Worm (Caenorhabditis elegans) whole organism, L3 larva: ENCODE measurements around the gene F11A5.5.

Source experiments
- R02D3.7 ChIP-seq: fragments of 150-350 bp; optimal IDR thresholded peaks from 2 replicates; lab custom pipeline; 2014; ENCODE audit warnings: missing biosample characterization, missing genetic modification characterization
- ZK546.5 ChIP-seq: sonication (generic microtip); optimal IDR thresholded peaks from 2 replicates; lab custom pipeline; 2017; ENCODE audit warnings: missing biosample characterization, missing genetic modification characterization
- ama-1 ChIP-seq: fragments of 150-350 bp; optimal IDR thresholded peaks from 2 replicates; lab custom pipeline; 2018
- ceh-16 ChIP-seq: sonication (generic microtip); optimal IDR thresholded peaks from 2 replicates; lab custom pipeline; 2017; ENCODE audit warnings: missing biosample characterization, missing genetic modification characterization
- ceh-28 ChIP-seq: fragments of 150-350 bp; optimal IDR thresholded peaks from 2 replicates; lab custom pipeline; 2014; ENCODE audit warnings: missing biosample characterization, missing genetic modification reagents, missing genetic modification characterization
- ceh-9 ChIP-seq: sonication (generic microtip); optimal IDR thresholded peaks from 2 replicates; lab custom pipeline; 2018; ENCODE audit warnings: missing biosample characterization, missing genetic modification characterization
- egl-5 ChIP-seq: fragments of 150-350 bp; optimal IDR thresholded peaks from 2 replicates; lab custom pipeline; 2017; ENCODE audit warnings: missing biosample characterization, missing genetic modification reagents, missing genetic modification characterization, inconsistent platforms
- elt-1 ChIP-seq: fragments of 150-350 bp; optimal IDR thresholded peaks from 2 replicates; lab custom pipeline; 2014; ENCODE audit warnings: missing biosample characterization, missing genetic modification characterization
- elt-2 ChIP-seq: sonication (generic microtip); optimal IDR thresholded peaks from 2 replicates; lab custom pipeline; 2016; ENCODE audit warnings: missing genetic modification reagents, mild to moderate bottlenecking, missing genetic modification characterization, missing compliant biosample characterization
- elt-3 ChIP-seq, 3 experiments: fragments of 150-350 bp in 1 of 3; sonication (generic microtip) in 2 of 3; optimal IDR thresholded peaks; 2 replicates in 2 of 3; 4 replicates in 1 of 3; lab custom pipeline; 2014 to 2017; ENCODE audit warnings: missing biosample characterization in 3 of 3, missing genetic modification characterization in 3 of 3
- eor-1 ChIP-seq, 2 experiments: fragments of 150-350 bp; optimal IDR thresholded peaks; 2 replicates each; lab custom pipeline; 2014 to 2018; ENCODE audit warnings: missing biosample characterization in 2 of 2, missing genetic modification characterization in 2 of 2
- fkh-10 ChIP-seq: sonication (generic microtip); optimal IDR thresholded peaks from 2 replicates; lab custom pipeline; 2017; ENCODE audit warnings: missing biosample characterization, missing genetic modification reagents, missing genetic modification characterization
- fkh-2 ChIP-seq: fragments of 150-350 bp; optimal IDR thresholded peaks from 2 replicates; lab custom pipeline; 2014; ENCODE audit warnings: missing biosample characterization, missing genetic modification reagents, missing genetic modification characterization
- fos-1 ChIP-seq: fragments of 150-350 bp; optimal IDR thresholded peaks from 2 replicates; lab custom pipeline; 2014; ENCODE audit warnings: missing biosample characterization, missing genetic modification characterization
- hmg-11 ChIP-seq: sonication (generic microtip); optimal IDR thresholded peaks from 2 replicates; lab custom pipeline; 2016; ENCODE audit warnings: missing genetic modification characterization, missing compliant biosample characterization
- jun-1 ChIP-seq: fragments of 150-350 bp; optimal IDR thresholded peaks from 2 replicates; lab custom pipeline; 2014; ENCODE audit warnings: missing biosample characterization, missing genetic modification reagents, missing genetic modification characterization
- lin-39 ChIP-seq: fragments of 150-350 bp; optimal IDR thresholded peaks from 2 replicates; lab custom pipeline; 2018; ENCODE audit warnings: missing biosample characterization, missing genetic modification reagents, missing genetic modification characterization
- lsy-12 ChIP-seq: sonication (generic microtip); optimal IDR thresholded peaks from 2 replicates; lab custom pipeline; 2016; ENCODE audit warnings: mild to moderate bottlenecking, missing genetic modification characterization, missing compliant biosample characterization
- mdl-1 ChIP-seq: fragments of 150-350 bp; optimal IDR thresholded peaks from 2 replicates; lab custom pipeline; 2014; ENCODE audit warnings: missing biosample characterization, missing genetic modification characterization
- mml-1 ChIP-seq: fragments of 150-350 bp; sonication (generic microtip); optimal IDR thresholded peaks from 3 replicates; lab custom pipeline; 2014; ENCODE audit warnings: missing biosample characterization, missing genetic modification characterization
- nfya-1 ChIP-seq: sonication (generic microtip); optimal IDR thresholded peaks from 2 replicates; lab custom pipeline; 2017; ENCODE audit warnings: missing genetic modification characterization, mild to moderate bottlenecking, missing compliant biosample characterization, antibody characterized with exemption, moderate library complexity; ENCODE audit not compliant: insufficient read depth
- nhr-11 ChIP-seq: fragments of 150-350 bp; optimal IDR thresholded peaks from 2 replicates; lab custom pipeline; 2014; ENCODE audit warnings: missing biosample characterization, missing genetic modification characterization
- nhr-12 ChIP-seq: fragments of 150-350 bp; optimal IDR thresholded peaks from 2 replicates; lab custom pipeline; 2014; ENCODE audit warnings: missing biosample characterization, missing genetic modification characterization
- nhr-237 ChIP-seq: fragments of 150-350 bp; optimal IDR thresholded peaks from 2 replicates; lab custom pipeline; 2014; ENCODE audit warnings: missing biosample characterization, missing genetic modification characterization
- nhr-25 ChIP-seq: sonication (generic microtip); optimal IDR thresholded peaks from 2 replicates; lab custom pipeline; 2017; ENCODE audit warnings: missing biosample characterization, missing genetic modification characterization
- nhr-28 ChIP-seq: fragments of 150-350 bp; optimal IDR thresholded peaks from 2 replicates; lab custom pipeline; 2014; ENCODE audit warnings: missing biosample characterization, missing genetic modification characterization
- nhr-67 ChIP-seq: fragments of 150-350 bp; optimal IDR thresholded peaks from 2 replicates; lab custom pipeline; 2014; ENCODE audit warnings: missing biosample characterization, missing genetic modification characterization
- nhr-77 ChIP-seq: fragments of 150-350 bp; optimal IDR thresholded peaks from 2 replicates; lab custom pipeline; 2014; ENCODE audit warnings: missing biosample characterization, missing genetic modification characterization
- pha-4 ChIP-seq: fragments of 150-350 bp; optimal IDR thresholded peaks from 2 replicates; lab custom pipeline; 2014; ENCODE audit warnings: missing biosample characterization, missing genetic modification reagents, missing genetic modification characterization
- snpc-4 ChIP-seq: fragments of 150-350 bp; optimal IDR thresholded peaks from 2 replicates; lab custom pipeline; 2014; ENCODE audit warnings: missing biosample characterization, missing genetic modification characterization
- tbx-2 ChIP-seq: sonication (generic microtip); optimal IDR thresholded peaks from 2 replicates; lab custom pipeline; 2016; ENCODE audit warnings: mild to moderate bottlenecking, missing genetic modification characterization, missing compliant biosample characterization
- unc-39 ChIP-seq: sonication (generic microtip); optimal IDR thresholded peaks from 4 replicates; lab custom pipeline; 2017; ENCODE audit warnings: missing biosample characterization, missing genetic modification characterization
- unc-62 ChIP-seq: fragments of 150-350 bp; sonication (generic microtip); optimal IDR thresholded peaks from 4 replicates; lab custom pipeline; 2014; ENCODE audit warnings: missing biosample characterization, missing genetic modification reagents, missing genetic modification characterization
- ztf-11 ChIP-seq: fragments of 150-350 bp; optimal IDR thresholded peaks from 2 replicates; lab custom pipeline; 2014; ENCODE audit warnings: missing biosample characterization, missing genetic modification characterization

F11A5.5 gene

DNA sequence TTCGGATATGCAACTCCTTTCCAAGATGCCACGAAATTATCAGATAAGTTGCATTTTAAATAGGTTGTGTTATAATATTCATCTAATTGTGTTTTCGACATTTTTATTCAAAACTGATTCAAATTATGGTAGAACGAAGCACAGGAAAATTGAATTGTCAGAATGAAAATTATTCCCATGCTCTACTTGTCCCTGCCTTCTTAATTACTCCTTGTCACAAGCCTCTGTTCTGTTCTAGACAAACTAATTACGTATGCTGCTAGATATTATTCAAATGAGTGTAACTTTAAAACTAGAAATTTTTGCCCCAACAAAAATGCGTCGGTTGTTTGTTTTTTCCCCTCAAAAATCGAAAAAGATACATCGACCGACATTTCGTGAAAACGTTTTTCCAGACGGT is 46.0 kb downstream of the F11A5.5 start, which contains the start of gene srh-104:
Gene srh-104, minus strand, starts transcription at position 101 of the 400 bp plus-strand sequence.
- no peak for TF ChIP-seq nfya-1
- no peak for TF ChIP-seq fkh-10 (GFP tag; lab: Kevin White, UChicago)
- TF ChIP-seq mml-1 (tag; lab: Kevin White, UChicago): no peak
- TF ChIP-seq elt-2: no peak
- TF ChIP-seq jun-1: no peak
- TF ChIP-seq nhr-77: no peak
- TF ChIP-seq elt-1 (tag; lab: Kevin White, UChicago): no peak
- no peak for TF ChIP-seq hmg-11 (tag; lab: Kevin White, UChicago)
- TF ChIP-seq mdl-1 (tag; lab: Kevin White, UChicago): no peak
- no peak for TF ChIP-seq unc-62 (GFP tag; lab: Kevin White, UChicago)
- no peak for TF ChIP-seq unc-39 (tag; lab: Kevin White, UChicago)
- no peak for TF ChIP-seq nhr-28 (tag; lab: Kevin White, UChicago)
- no peak for TF ChIP-seq snpc-4 (tag; lab: Kevin White, UChicago)
- TF ChIP-seq fkh-2 (tag; lab: Kevin White, UChicago): no peak
- no peak for TF ChIP-seq eor-1 (tag; optimal IDR thresholded peaks at IDR 0.05; lab: Kevin White, UChicago)
- TF ChIP-seq nhr-67 (tag; lab: Kevin White, UChicago): no peak

DNA sequence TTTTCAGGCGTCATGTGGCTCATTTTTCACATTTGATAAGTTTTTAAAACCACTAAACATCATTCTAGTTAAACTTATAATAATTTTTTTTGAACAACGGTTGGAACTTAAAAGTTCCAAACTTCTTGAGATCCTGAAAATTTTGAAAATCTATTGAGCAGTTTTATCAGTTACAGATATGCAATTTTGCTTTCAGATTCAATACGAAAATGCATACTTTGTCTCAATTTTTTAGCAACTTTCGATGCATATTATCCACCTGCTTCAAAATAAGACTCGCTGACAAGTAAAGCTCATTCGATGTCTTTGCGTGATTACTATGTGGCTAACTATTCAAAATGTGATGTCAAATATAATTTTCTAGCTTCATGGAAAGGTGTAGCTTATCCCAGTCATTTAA is 48.5 kb downstream of the F11A5.5 start, which contains the start of gene srh-95:
Gene srh-95, plus strand, starts transcription at position 301 of the 400 bp plus-strand sequence.
- TF ChIP-seq fkh-10 (GFP tag; lab: Kevin White, UChicago): no peak
- TF ChIP-seq tbx-2 (tag; lab: Kevin White, UChicago): no peak
- no peak for TF ChIP-seq unc-39 (tag; lab: Kevin White, UChicago)
- no peak for TF ChIP-seq nhr-11 (tag; lab: Kevin White, UChicago)
- no peak for TF ChIP-seq pha-4 (tag; lab: Kevin White, UChicago)
- TF ChIP-seq nhr-28 (tag; lab: Kevin White, UChicago): no peak
- no peak for TF ChIP-seq fos-1 (tag; lab: Kevin White, UChicago)
- TF ChIP-seq nhr-77: no peak
- TF ChIP-seq ZK546.5 (tag; lab: Kevin White, UChicago): no peak
- no peak for TF ChIP-seq mdl-1 (tag; lab: Kevin White, UChicago)
- no peak for TF ChIP-seq nhr-25 (tag; lab: Kevin White, UChicago)
- TF ChIP-seq nhr-237 (tag; lab: Kevin White, UChicago): no peak
- no peak for TF ChIP-seq ceh-16
- no peak for TF ChIP-seq lsy-12 (tag; lab: Kevin White, UChicago)
- no peak for TF ChIP-seq lin-39 (tag; lab: Kevin White, UChicago)
- no peak for TF ChIP-seq mml-1 (tag; lab: Kevin White, UChicago)
- no peak for TF ChIP-seq nfya-1
- no peak for TF ChIP-seq elt-2

DNA sequence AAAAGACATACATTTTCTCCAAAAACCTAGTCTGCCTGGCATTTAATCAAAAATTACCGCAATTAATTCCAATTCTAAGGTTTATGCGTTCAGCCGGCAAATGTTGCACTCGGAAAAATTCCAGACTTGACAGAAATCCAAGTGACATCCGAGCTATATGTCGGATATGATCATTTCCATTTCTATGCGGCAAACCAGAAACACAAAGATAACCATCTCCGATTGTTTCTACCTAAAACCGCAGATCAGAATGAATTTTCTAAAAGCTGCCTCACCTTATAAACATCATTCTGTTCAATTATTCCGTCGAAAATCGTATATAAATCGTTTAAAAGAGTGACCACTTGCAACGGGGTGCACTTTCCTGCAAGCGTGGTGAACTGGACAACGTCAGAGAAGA is 51.0 kb downstream of the F11A5.5 start:
- no peak for TF ChIP-seq ceh-28 (tag; lab: Kevin White, UChicago)
- TF ChIP-seq nhr-12 (tag; lab: Kevin White, UChicago): no peak
- TF ChIP-seq nhr-28 (tag; lab: Kevin White, UChicago): no peak
- no peak for TF ChIP-seq elt-1 (tag; lab: Kevin White, UChicago)
- TF ChIP-seq ama-1: no peak
- TF ChIP-seq ceh-9 (tag; lab: Kevin White, UChicago): no peak
- TF ChIP-seq nhr-67 (tag; lab: Kevin White, UChicago): no peak
- TF ChIP-seq R02D3.7 (tag; lab: Kevin White, UChicago): no peak
- no peak for TF ChIP-seq unc-39 (tag; lab: Kevin White, UChicago)
- no peak for TF ChIP-seq nhr-25 (tag; lab: Kevin White, UChicago)
- no peak for TF ChIP-seq lsy-12 (tag; lab: Kevin White, UChicago)
- TF ChIP-seq eor-1 (tag; optimal IDR thresholded peaks at IDR 0.05; lab: Kevin White, UChicago): no peak
- TF ChIP-seq elt-3 (tag; optimal IDR thresholded peaks at IDR 0.05; lab: Kevin White, UChicago): no peak
- TF ChIP-seq nhr-237 (tag; lab: Kevin White, UChicago): no peak
- no peak for TF ChIP-seq ceh-16
- TF ChIP-seq egl-5: no peak
- TF ChIP-seq jun-1: no peak
- TF ChIP-seq ztf-11 (tag; lab: Kevin White, UChicago): no peak
- no peak for TF ChIP-seq tbx-2 (tag; lab: Kevin White, UChicago)
